Worm (Caenorhabditis elegans) whole organism, L1 larva: ENCODE data around the gene ugt-58.
A peak's percentile ranks its signal among the peaks of the same experiment; 100 is the strongest.

Experiments
- dpl-1 ChIP-seq, 3 experiments: fragments of 150-350 bp in 2 of 3; sonication (generic microtip) in 1 of 3; optimal IDR thresholded peaks; 2 replicates each; lab custom pipeline; 2014 to 2017; ENCODE audit warnings: missing biosample characterization in 3 of 3, missing genetic modification characterization in 3 of 3, missing genetic modification reagents in 3 of 3
- nhr-84 ChIP-seq: sonication (generic microtip); optimal IDR thresholded peaks from 2 replicates; lab custom pipeline; 2017; ENCODE audit warnings: missing biosample characterization, missing genetic modification characterization
- snu-23 ChIP-seq: sonication (generic microtip); optimal IDR thresholded peaks from 2 replicates; lab custom pipeline; 2016; ENCODE audit warnings: missing genetic modification characterization, missing compliant biosample characterization
- unc-62 ChIP-seq: fragments of 150-350 bp; optimal IDR thresholded peaks from 2 replicates; lab custom pipeline; 2014; ENCODE audit warnings: missing biosample characterization, missing genetic modification reagents, missing genetic modification characterization
- zag-1 ChIP-seq: fragments of 150-350 bp; optimal IDR thresholded peaks from 2 replicates; lab custom pipeline; 2014; ENCODE audit warnings: missing biosample characterization, missing genetic modification characterization
- ztf-11 ChIP-seq, 2 experiments: sonication (generic microtip); optimal IDR thresholded peaks; 2 replicates each; lab custom pipeline; 2016 to 2017; ENCODE audit warnings: missing genetic modification characterization in 2 of 2, missing biosample characterization in 1 of 2, missing compliant biosample characterization in 1 of 2

DNA sequence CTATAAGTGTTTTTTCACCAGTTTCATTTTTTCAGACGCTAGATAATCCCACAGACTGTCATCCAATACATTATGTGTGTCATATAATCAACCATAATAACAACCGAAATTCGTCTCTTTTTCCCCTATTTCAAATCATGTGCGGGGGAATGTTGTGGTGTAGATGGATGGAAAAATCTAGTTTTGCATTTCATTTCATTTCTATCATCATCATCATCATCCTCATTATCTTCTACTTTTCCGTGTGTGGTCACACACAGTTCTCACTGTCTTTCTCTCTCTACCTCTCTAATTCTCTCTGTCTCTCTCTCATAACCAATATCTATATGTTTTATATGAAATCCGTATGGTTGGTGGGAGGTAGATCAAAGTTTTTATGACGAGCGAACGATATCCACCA is 13.2 kb downstream of the ugt-58 start:
- no peak for TF ChIP-seq unc-62 (GFP tag; lab: Kevin White, UChicago)
- TF ChIP-seq nhr-84 (tag; lab: Kevin White, UChicago): no peak
- TF ChIP-seq snu-23 (GFP tag; lab: Kevin White, UChicago): peak; percentile 71
- TF ChIP-seq ztf-11 (tag; optimal IDR thresholded peaks at IDR 0.05; lab: Kevin White, UChicago): no peak
- TF ChIP-seq zag-1 (tag; lab: Kevin White, UChicago): no peak
- no peak for TF ChIP-seq dpl-1 (GFP tag; optimal IDR thresholded peaks at IDR 0.05; lab: Kevin White, UChicago)
